Worm (Caenorhabditis elegans) whole organism, L4 larva: ENCODE measurements around the gene Y54F10BM.13.

Source experiments
- F44E2.7 ChIP-seq: fragments of 200-800 bp; sonication (Bioruptor generic); IDR thresholded peaks from 2 replicates; pipeline ENCODE4 v2.1.2; 2022; ENCODE audit warnings: missing genetic modification characterization, missing compliant biosample characterization
- Y75B8A.6 ChIP-seq: fragments of 200-800 bp; sonication (Bioruptor generic); IDR thresholded peaks from 2 replicates; pipeline ENCODE4 v1.3.6; 2022; ENCODE audit warnings: missing genetic modification reagents, missing genetic modification characterization, missing compliant biosample characterization
- ZK337.2 ChIP-seq: fragments of 200-800 bp; sonication (Bioruptor generic); IDR thresholded peaks from 2 replicates; pipeline ENCODE4 v1.3.6; 2022; ENCODE audit warnings: missing genetic modification reagents, missing genetic modification characterization, missing compliant biosample characterization
- aly-2 ChIP-seq: sonication (generic microtip); optimal IDR thresholded peaks from 2 replicates; lab custom pipeline; 2018; ENCODE audit warnings: missing biosample characterization, missing genetic modification characterization
- ama-1 ChIP-seq: fragments of 150-350 bp; optimal IDR thresholded peaks from 2 replicates; lab custom pipeline; 2014; ENCODE audit warnings: inconsistent platforms, mixed read lengths
- ceh-28 ChIP-seq: fragments of 150-350 bp; optimal IDR thresholded peaks from 2 replicates; lab custom pipeline; 2014; ENCODE audit warnings: missing biosample characterization, missing genetic modification reagents, missing genetic modification characterization
- ces-1 ChIP-seq: fragments of 150-350 bp; sonication (generic microtip); optimal IDR thresholded peaks from 4 replicates; lab custom pipeline; 2014; ENCODE audit warnings: missing biosample characterization, missing genetic modification reagents, missing genetic modification characterization
- daf-16 ChIP-seq, 3 experiments: sonication (generic microtip); optimal IDR thresholded peaks; 2 replicates each; lab custom pipeline; 2016 to 2017; ENCODE audit warnings: missing genetic modification characterization in 3 of 3, missing genetic modification reagents in 3 of 3, mild to moderate bottlenecking in 2 of 3, missing compliant biosample characterization in 2 of 3, missing biosample characterization in 1 of 3, moderate library complexity in 1 of 3
- dmd-6 ChIP-seq: fragments of 200-800 bp; sonication (Bioruptor generic); IDR thresholded peaks from 2 replicates; pipeline ENCODE4 v1.3.6; 2022; ENCODE audit warnings: missing genetic modification reagents, missing genetic modification characterization, missing compliant biosample characterization
- dmd-8 ChIP-seq: fragments of 200-800 bp; sonication (Bioruptor generic); IDR thresholded peaks from 2 replicates; pipeline ENCODE4 v1.3.6; 2022; ENCODE audit warnings: missing genetic modification characterization, missing compliant biosample characterization
- dpl-1 ChIP-seq: fragments of 150-350 bp; optimal IDR thresholded peaks from 2 replicates; lab custom pipeline; 2014; ENCODE audit warnings: missing biosample characterization, missing genetic modification reagents, missing genetic modification characterization
- duxl-1 ChIP-seq: sonication (generic microtip); optimal IDR thresholded peaks from 2 replicates; lab custom pipeline; 2016; ENCODE audit warnings: mild to moderate bottlenecking, missing genetic modification characterization, moderate library complexity, missing compliant biosample characterization; ENCODE audit not compliant: poor library complexity
- fkh-10 ChIP-seq: fragments of 150-350 bp; optimal IDR thresholded peaks from 2 replicates; lab custom pipeline; 2014; ENCODE audit warnings: missing biosample characterization, missing genetic modification reagents, missing genetic modification characterization
- fos-1 ChIP-seq: fragments of 150-350 bp; optimal IDR thresholded peaks from 2 replicates; lab custom pipeline; 2014; ENCODE audit warnings: missing biosample characterization, missing genetic modification characterization
- hif-1 ChIP-seq, 2 experiments: sonication (generic microtip); optimal IDR thresholded peaks; 2 replicates each; lab custom pipeline; 2016 to 2017; ENCODE audit warnings: missing compliant biosample characterization in 2 of 2, missing genetic modification characterization in 2 of 2, missing genetic modification reagents in 2 of 2, missing genotype in 2 of 2, mild to moderate bottlenecking in 1 of 2
- hlh-11 ChIP-seq: fragments of 200-800 bp; sonication (Bioruptor generic); optimal IDR thresholded peaks from 2 replicates; lab custom pipeline; 2018; ENCODE audit warnings: mild to moderate bottlenecking, missing genetic modification characterization, missing compliant biosample characterization
- hlh-30 ChIP-seq: sonication (generic microtip); optimal IDR thresholded peaks from 2 replicates; lab custom pipeline; 2017; ENCODE audit warnings: antibody characterized with exemption, mild to moderate bottlenecking, missing genetic modification characterization, missing compliant biosample characterization; ENCODE audit not compliant: insufficient read depth
- lin-15B ChIP-seq: fragments of 150-350 bp; sonication (generic microtip); optimal IDR thresholded peaks from 3 replicates; lab custom pipeline; 2014; ENCODE audit warnings: missing biosample characterization, missing genetic modification characterization
- lin-38 ChIP-seq: fragments of 200-800 bp; sonication (Bioruptor generic); IDR thresholded peaks from 2 replicates; pipeline ENCODE4 v1.3.6; 2022; ENCODE audit warnings: missing genetic modification reagents, missing genetic modification characterization, missing compliant biosample characterization
- lir-3 ChIP-seq: sonication (generic microtip); optimal IDR thresholded peaks from 2 replicates; lab custom pipeline; 2016; ENCODE audit warnings: mild to moderate bottlenecking, missing genetic modification characterization, missing compliant biosample characterization
- madf-5 ChIP-seq, 2 experiments: fragments of 200-800 bp; sonication (Bioruptor generic); IDR thresholded peaks; 2 replicates each; pipeline ENCODE4 v1.3.6; 2022; ENCODE audit warnings: missing compliant biosample characterization in 2 of 2, missing genetic modification characterization in 2 of 2
- mes-2 ChIP-seq: sonication (generic microtip); optimal IDR thresholded peaks from 2 replicates; lab custom pipeline; 2016; ENCODE audit warnings: missing genotype, mild to moderate bottlenecking, missing genetic modification characterization, missing compliant biosample characterization; ENCODE audit not compliant: poor library complexity, severe bottlenecking
- mxl-3 ChIP-seq: fragments of 200-800 bp; sonication (Bioruptor generic); optimal IDR thresholded peaks from 2 replicates; lab custom pipeline; 2018; ENCODE audit warnings: mild to moderate bottlenecking, missing genetic modification characterization, missing compliant biosample characterization
- nhr-102 ChIP-seq: sonication (generic microtip); optimal IDR thresholded peaks from 2 replicates; lab custom pipeline; 2016; ENCODE audit warnings: mild to moderate bottlenecking, missing genetic modification characterization, moderate library complexity, missing compliant biosample characterization
- nhr-111 ChIP-seq: fragments of 200-800 bp; sonication (Bioruptor generic); optimal IDR thresholded peaks from 2 replicates; lab custom pipeline; 2018; ENCODE audit warnings: mild to moderate bottlenecking, missing genetic modification characterization, missing compliant biosample characterization
- nhr-28 ChIP-seq: fragments of 150-350 bp; optimal IDR thresholded peaks from 2 replicates; lab custom pipeline; 2014; ENCODE audit warnings: missing biosample characterization, missing genetic modification characterization
- nhr-41 ChIP-seq: fragments of 200-800 bp; sonication (Bioruptor generic); IDR thresholded peaks from 2 replicates; pipeline ENCODE4 v1.3.6; 2022; ENCODE audit warnings: missing genetic modification reagents, missing genetic modification characterization, missing compliant biosample characterization
- nhr-42 ChIP-seq: fragments of 200-800 bp; sonication (Bioruptor generic); IDR thresholded peaks from 2 replicates; pipeline ENCODE4 v1.3.6; 2022; ENCODE audit warnings: missing genetic modification characterization, missing compliant biosample characterization
- nhr-48 ChIP-seq: sonication (generic microtip); optimal IDR thresholded peaks from 2 replicates; lab custom pipeline; 2016; ENCODE audit warnings: mild to moderate bottlenecking, missing genetic modification characterization, missing compliant biosample characterization
- nhr-76 ChIP-seq: fragments of 150-350 bp; optimal IDR thresholded peaks from 2 replicates; lab custom pipeline; 2014; ENCODE audit warnings: missing biosample characterization, missing genetic modification characterization
- nhr-77 ChIP-seq: fragments of 150-350 bp; optimal IDR thresholded peaks from 2 replicates; lab custom pipeline; 2014; ENCODE audit warnings: missing biosample characterization, missing genetic modification characterization
- rbr-2 ChIP-seq: sonication (generic microtip); optimal IDR thresholded peaks from 2 replicates; lab custom pipeline; 2016; ENCODE audit warnings: missing genotype, missing genetic modification characterization, missing compliant biosample characterization
- saeg-2 ChIP-seq: fragments of 200-800 bp; sonication (Bioruptor generic); IDR thresholded peaks from 2 replicates; pipeline ENCODE4 v1.3.6; 2022; ENCODE audit warnings: missing genetic modification reagents, missing genetic modification characterization, missing compliant biosample characterization
- sdz-12 ChIP-seq: fragments of 200-800 bp; sonication (Bioruptor generic); optimal IDR thresholded peaks from 2 replicates; lab custom pipeline; 2018; ENCODE audit warnings: mild to moderate bottlenecking, missing genetic modification characterization, missing compliant biosample characterization
- set-16 ChIP-seq: fragments of 200-800 bp; sonication (Bioruptor generic); IDR thresholded peaks from 2 replicates; pipeline ENCODE4 v1.3.6; 2022; ENCODE audit warnings: missing genetic modification reagents, missing genetic modification characterization, missing compliant biosample characterization
- skn-1 ChIP-seq: fragments of 150-350 bp; optimal IDR thresholded peaks from 2 replicates; lab custom pipeline; 2014; ENCODE audit warnings: missing biosample characterization, missing genetic modification characterization
- snpc-1.2 ChIP-seq: fragments of 200-800 bp; sonication (Bioruptor generic); IDR thresholded peaks from 2 replicates; pipeline ENCODE4 v1.3.6; 2022; ENCODE audit warnings: missing genetic modification reagents, missing genetic modification characterization, missing compliant biosample characterization
- tra-1 ChIP-seq: fragments of 200-800 bp; sonication (Bioruptor generic); IDR thresholded peaks from 2 replicates; pipeline ENCODE4 v1.3.6; 2022; ENCODE audit warnings: missing genetic modification reagents, missing genetic modification characterization, missing compliant biosample characterization
- unc-62 ChIP-seq, 3 experiments: fragments of 150-350 bp in 1 of 3; sonication (generic microtip); optimal IDR thresholded peaks in 2 of 3; peaks in 1 of 3; 1 replicate in 1 of 3; 2 replicates in 2 of 3; lab custom pipeline; 2014 to 2017; ENCODE audit warnings: missing biosample characterization in 3 of 3, missing genetic modification characterization in 3 of 3, missing genetic modification reagents in 3 of 3, missing genotype in 1 of 3
- zfp-2 ChIP-seq: sonication (generic microtip); optimal IDR thresholded peaks from 2 replicates; lab custom pipeline; 2016; ENCODE audit warnings: mild to moderate bottlenecking, missing genetic modification characterization, missing compliant biosample characterization
- zip-11 ChIP-seq: fragments of 200-800 bp; sonication (Bioruptor generic); IDR thresholded peaks from 2 replicates; pipeline ENCODE4 v1.3.6; 2022; ENCODE audit warnings: missing genetic modification characterization, missing compliant biosample characterization

Y54F10BM.13 gene

ce11 chrIII:2304867-2305266 is 26.0 kb downstream of the Y54F10BM.13 start, which contains the start of gene Y54F10BM.9 (continued):
- TF ChIP-seq sdz-12 (GFP tag; lab: Kevin White, UChicago) (no peak), hlh-11 (tag; lab: Kevin White, UChicago) (peak; percentile 54), unc-62 (GFP tag; optimal IDR thresholded peaks at IDR 0.05 in 1 of 2; lab: Kevin White, UChicago) (peak in 1 of 2 experiments; percentile 52), unc-62 (tag; optimal IDR thresholded peaks at IDR 0.05; lab: Kevin White, UChicago) (no peak), nhr-41 (no peak), ZK337.2 (no peak), zfp-2 (tag; lab: Kevin White, UChicago) (no peak), nhr-102 (tag; lab: Kevin White, UChicago) (no peak), dmd-8 (no peak), ces-1 (GFP tag; lab: Kevin White, UChicago) (no peak), Y75B8A.6 (GFP tag; lab: Robert Waterston, UW) (no peak), nhr-28 (tag; lab: Kevin White, UChicago) (no peak), lin-38 (peak; percentile 21; the same call in 1 of the 2 replicates), nhr-111 (GFP tag; lab: Kevin White, UChicago) (no peak), rbr-2 (tag; lab: Kevin White, UChicago) (peak; percentile 4), aly-2 (tag; lab: Kevin White, UChicago) (no peak), nhr-76 (no peak), nhr-42 (GFP tag; lab: Robert Waterston, UW) (no peak), snpc-1.2 (GFP tag; lab: Robert Waterston, UW) (no peak), dmd-6 (GFP tag; lab: Robert Waterston, UW) (0 out of 2 replicates have a peak, but pooled peaks have one; percentile 11), tra-1 (GFP tag; lab: Robert Waterston, UW) (no peak), dpl-1 (GFP tag; lab: Kevin White, UChicago) (peak; percentile 29), madf-5 (GFP tag; IDR thresholded peaks at IDR 0.05; lab: Robert Waterston, UW) (no peak), F44E2.7 (no peak), nhr-48 (tag; lab: Kevin White, UChicago) (no peak), skn-1 (tag; lab: Kevin White, UChicago) (no peak), hif-1 (tag; optimal IDR thresholded peaks at IDR 0.05; lab: Kevin White, UChicago) (no peak), mxl-3 (GFP tag; lab: Kevin White, UChicago) (peak; percentile 20), daf-16 (GFP tag; optimal IDR thresholded peaks at IDR 0.05; lab: Kevin White, UChicago) (no peak), daf-16 (tag; optimal IDR thresholded peaks at IDR 0.05; lab: Kevin White, UChicago) (no peak), duxl-1 (tag; lab: Kevin White, UChicago) (peak; percentile 55), fkh-10 (GFP tag; lab: Kevin White, UChicago) (no peak), nhr-77 (tag; lab: Kevin White, UChicago) (no peak), hlh-30 (tag; lab: Kevin White, UChicago) (no peak), fos-1 (tag; lab: Kevin White, UChicago) (no peak), set-16 (GFP tag; lab: Robert Waterston, UW) (0 out of 2 replicates have a peak, but pooled peaks have one; percentile 25), ama-1 (no peak), mes-2 (peak; percentile 34), saeg-2 (GFP tag; lab: Robert Waterston, UW) (no peak), lin-15B (tag; lab: Kevin White, UChicago) (no peak), lir-3 (tag; lab: Kevin White, UChicago) (no peak), zip-11 (GFP tag; lab: Robert Waterston, UW) (no peak)

ce11 chrIII:2304149-2304548 is 26.7 kb downstream of the Y54F10BM.13 start:
- TF ChIP-seq Y75B8A.6 (GFP tag; lab: Robert Waterston, UW): no peak
- peak; percentile 47 for TF ChIP-seq lin-38
- TF ChIP-seq ceh-28 (tag; lab: Kevin White, UChicago): no peak
